Fruit fly (Drosophila melanogaster) whole organism, adult: ENCODE results near the gene Sarm.

Experiments
- CG11617 ChIP-seq: fragments of 200-800 bp; sonication (Bioruptor generic); optimal IDR thresholded peaks from 2 replicates; lab custom pipeline; 2017; ENCODE audit warnings: mild to moderate bottlenecking, missing biosample characterization, missing genetic modification reagents, missing genetic modification characterization
- CG12768 ChIP-seq: fragments of 200-800 bp; sonication (Bioruptor generic); optimal IDR thresholded peaks from 2 replicates; lab custom pipeline; 2017; ENCODE audit warnings: missing biosample characterization, missing genetic modification characterization, mild to moderate bottlenecking, moderate library complexity, missing genetic modification reagents
- CG14711 ChIP-seq: fragments of 200-800 bp; sonication (Bioruptor generic); optimal IDR thresholded peaks from 2 replicates; lab custom pipeline; 2018; ENCODE audit warnings: missing biosample characterization, mild to moderate bottlenecking, missing genetic modification characterization, moderate library complexity
- CG1620 ChIP-seq: fragments of 200-800 bp; sonication (Bioruptor generic); optimal IDR thresholded peaks from 2 replicates; lab custom pipeline; 2016; ENCODE audit warnings: missing biosample characterization, missing genetic modification characterization
- CG33017 ChIP-seq: fragments of 200-800 bp; sonication (Bioruptor generic); optimal IDR thresholded peaks from 2 replicates; lab custom pipeline; 2018; ENCODE audit warnings: missing biosample characterization, mild to moderate bottlenecking, missing genetic modification characterization, moderate library complexity
- CG5204 ChIP-seq: fragments of 200-800 bp; sonication (Bioruptor generic); optimal IDR thresholded peaks from 2 replicates; lab custom pipeline; 2016; ENCODE audit warnings: missing biosample characterization, missing genetic modification characterization
- CG7045 ChIP-seq: fragments of 200-800 bp; sonication (Bioruptor generic); optimal IDR thresholded peaks from 2 replicates; lab custom pipeline; 2017; ENCODE audit warnings: missing biosample characterization, mild to moderate bottlenecking, missing genetic modification characterization
- CG7101 ChIP-seq: fragments of 200-800 bp; sonication (Bioruptor generic); optimal IDR thresholded peaks from 2 replicates; lab custom pipeline; 2018; ENCODE audit warnings: missing biosample characterization, mild to moderate bottlenecking, missing genetic modification characterization, moderate library complexity
- Clk ChIP-seq: fragments of 200-800 bp; sonication (Bioruptor generic); optimal IDR thresholded peaks from 2 replicates; lab custom pipeline; 2017; ENCODE audit warnings: missing biosample characterization, missing genetic modification characterization
- Crg-1 ChIP-seq: fragments of 200-800 bp; sonication (Bioruptor generic); optimal IDR thresholded peaks from 2 replicates; lab custom pipeline; 2016; ENCODE audit warnings: missing biosample characterization, missing genetic modification characterization
- Hr96 ChIP-seq: fragments of 200-800 bp; sonication (Bioruptor generic); optimal IDR thresholded peaks from 2 replicates; lab custom pipeline; 2016; ENCODE audit warnings: missing biosample characterization, missing genetic modification characterization
- Mnt ChIP-seq: fragments of 200-800 bp; sonication (Bioruptor generic); optimal IDR thresholded peaks from 2 replicates; lab custom pipeline; 2016; ENCODE audit warnings: missing biosample characterization, mild to moderate bottlenecking, missing genetic modification characterization
- bab1 ChIP-seq: fragments of 200-800 bp; sonication (Bioruptor generic); optimal IDR thresholded peaks from 3 replicates; lab custom pipeline; 2019; ENCODE audit warnings: missing biosample characterization, mild to moderate bottlenecking, missing genetic modification characterization, moderate library complexity
- cic ChIP-seq: fragments of 200-800 bp; sonication (Bioruptor generic); optimal IDR thresholded peaks from 2 replicates; lab custom pipeline; 2017; ENCODE audit warnings: missing biosample characterization, mild to moderate bottlenecking, missing genetic modification characterization, moderate library complexity
- cnc ChIP-seq, 2 experiments: fragments of >200 bp; optimal IDR thresholded peaks; 2 replicates each; lab custom pipeline; 2017
- kay ChIP-seq: fragments of 200-800 bp; sonication (Bioruptor generic); peaks from one replicate; lab custom pipeline; 2016; ENCODE audit warnings: missing biosample characterization, missing genetic modification characterization, borderline replicate concordance
- ovo ChIP-seq: fragments of 200-800 bp; sonication (Bioruptor generic); optimal IDR thresholded peaks from 2 replicates; lab custom pipeline; 2016; ENCODE audit warnings: missing biosample characterization, missing genetic modification characterization
- pad ChIP-seq: fragments of 200-800 bp; sonication (Bioruptor generic); optimal IDR thresholded peaks from 3 replicates; lab custom pipeline; 2017; ENCODE audit warnings: missing biosample characterization, missing genetic modification characterization, mild to moderate bottlenecking, moderate library complexity, missing genetic modification reagents
- tj ChIP-seq: fragments of 200-800 bp; sonication (Bioruptor generic); optimal IDR thresholded peaks from 3 replicates; lab custom pipeline; 2017; ENCODE audit warnings: missing biosample characterization, mild to moderate bottlenecking, missing genetic modification characterization, moderate library complexity
- toe ChIP-seq: fragments of 200-800 bp; sonication (Bioruptor generic); optimal IDR thresholded peaks from 2 replicates; lab custom pipeline; 2016; ENCODE audit warnings: missing biosample characterization, missing genetic modification characterization

Gene Sarm

DNA sequence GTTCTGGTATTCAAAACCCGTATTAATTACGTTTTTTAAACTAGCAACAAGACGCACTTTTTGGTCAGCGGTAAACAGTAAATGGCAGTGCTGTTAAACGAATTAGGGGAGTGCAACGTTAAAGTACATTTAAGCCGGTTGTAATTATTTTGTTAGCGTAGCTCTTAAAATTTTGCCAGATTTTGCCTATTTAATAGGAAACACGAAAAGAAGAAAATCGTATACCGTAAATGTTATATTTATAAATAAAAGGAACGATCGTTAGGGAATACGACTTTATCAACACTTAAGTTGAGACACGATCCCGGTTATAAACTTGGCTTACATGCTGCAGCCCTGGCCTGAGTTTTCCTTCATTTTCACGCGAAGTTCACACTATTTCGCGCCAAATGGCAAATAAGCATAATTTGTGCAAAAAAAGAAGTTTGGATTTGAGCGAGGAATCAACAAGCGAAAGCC, 73.8 kb downstream of the Sarm start, which contains the start of the genes Setx and mus301:
Setx (minus strand) TSS at position 51 of the 459 bp plus-strand sequence.
mus301 (plus strand) TSS at position 361 of the 459 bp plus-strand sequence.
- TF ChIP-seq bab1 (peak; percentile 82), kay (no peak), CG11617 (GFP tag; lab: Kevin White, UChicago) (peak; percentile 83), ovo (GFP tag; lab: Kevin White, UChicago) (peak; percentile 90), CG12768 (peak; percentile 88), CG1620 (GFP tag; lab: Kevin White, UChicago) (peak; percentile 90), Clk (GFP tag; lab: Kevin White, UChicago) (peak; percentile 68), Crg-1 (GFP tag; lab: Kevin White, UChicago) (peak; percentile 91), pad (GFP tag; lab: Kevin White, UChicago) (peak; percentile 82), CG14711 (tag; lab: Kevin White, UChicago) (peak; percentile 74), toe (GFP tag; lab: Kevin White, UChicago) (peak; percentile 89), Mnt (GFP tag; lab: Kevin White, UChicago) (peak; percentile 76), CG7045 (GFP tag; lab: Kevin White, UChicago) (peak; percentile 81), tj (peak; percentile 72), cic (GFP tag; lab: Kevin White, UChicago) (peak; percentile 34), Hr96 (GFP tag; lab: Kevin White, UChicago) (peak; percentile 80), CG33017 (tag; lab: Kevin White, UChicago) (peak; percentile 58), CG5204 (GFP tag; lab: Kevin White, UChicago) (peak; percentile 89), cnc (optimal IDR thresholded peaks at IDR 0.05; lab: Kevin White, UChicago) (no peak), CG7101 (tag; lab: Kevin White, UChicago) (peak; percentile 84)

dm6 chr3L:8150284-8150683, 86.6 kb downstream of the Sarm start:
- TF ChIP-seq CG5204 (GFP tag; lab: Kevin White, UChicago) (no peak), CG11617 (GFP tag; lab: Kevin White, UChicago) (no peak), CG12768 (no peak), Hr96 (GFP tag; lab: Kevin White, UChicago) (no peak), CG7045 (GFP tag; lab: Kevin White, UChicago) (no peak), CG14711 (tag; lab: Kevin White, UChicago) (no peak), Crg-1 (GFP tag; lab: Kevin White, UChicago) (no peak), CG33017 (tag; lab: Kevin White, UChicago) (no peak), CG7101 (tag; lab: Kevin White, UChicago) (no peak)

DNA sequence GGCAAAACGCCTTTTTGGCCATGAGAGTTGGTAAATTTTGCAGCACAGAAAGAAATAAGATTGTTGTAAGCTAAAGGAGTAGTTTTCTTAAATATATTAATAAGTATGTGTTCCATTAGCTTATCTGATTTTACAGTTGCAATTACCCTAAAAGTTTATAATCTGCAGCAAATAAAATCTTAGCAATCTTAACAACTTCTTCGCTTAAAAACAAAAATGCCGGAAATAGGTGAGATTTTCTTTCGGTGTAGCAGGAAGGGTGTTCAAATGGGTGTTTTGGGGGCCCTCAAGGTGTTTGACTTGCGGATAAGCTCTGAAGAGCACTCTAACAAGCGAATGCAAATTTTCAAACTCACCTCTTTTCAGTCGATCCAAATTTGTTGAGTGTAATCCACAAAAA, 87.1 kb downstream of the Sarm start:
- no peak for TF ChIP-seq Crg-1 (GFP tag; lab: Kevin White, UChicago)
- TF ChIP-seq CG11617 (GFP tag; lab: Kevin White, UChicago): no peak
- no peak for TF ChIP-seq toe (GFP tag; lab: Kevin White, UChicago)
- TF ChIP-seq CG12768: no peak
- TF ChIP-seq CG14711 (tag; lab: Kevin White, UChicago): no peak
- no peak for TF ChIP-seq cic (GFP tag; lab: Kevin White, UChicago)
- TF ChIP-seq ovo (GFP tag; lab: Kevin White, UChicago): no peak
- no peak for TF ChIP-seq CG33017 (tag; lab: Kevin White, UChicago)
- TF ChIP-seq bab1: no peak
- no peak for TF ChIP-seq cnc (optimal IDR thresholded peaks at IDR 0.05; lab: Kevin White, UChicago)
- TF ChIP-seq tj: no peak
- no peak for TF ChIP-seq CG1620 (GFP tag; lab: Kevin White, UChicago)
- TF ChIP-seq CG5204 (GFP tag; lab: Kevin White, UChicago): no peak
- TF ChIP-seq pad (GFP tag; lab: Kevin White, UChicago): no peak

DNA sequence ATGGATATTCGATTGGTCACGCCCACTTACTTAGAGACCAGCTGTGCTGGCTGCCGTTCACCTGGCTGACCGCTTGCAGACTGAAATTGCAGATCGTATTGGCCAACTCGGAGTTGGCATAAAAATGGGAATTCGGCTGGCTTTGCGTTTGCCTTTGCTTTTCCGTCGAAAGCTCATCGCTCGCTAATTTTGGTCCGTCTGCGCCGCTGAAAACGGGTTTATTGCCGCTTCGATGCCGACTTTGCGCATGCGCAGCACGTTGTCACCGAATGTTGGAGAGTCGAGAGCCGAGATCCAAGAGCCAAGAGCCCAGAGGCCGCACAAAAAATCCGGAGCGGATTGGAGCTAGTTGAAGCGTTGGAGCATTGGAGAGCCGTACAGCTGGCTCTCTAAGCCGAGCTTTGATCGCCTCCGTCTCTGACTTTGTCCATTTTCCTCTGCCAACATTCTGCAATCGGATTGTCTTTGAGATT, 88.1 kb downstream of the Sarm start, which contains the start of gene CG13676:
CG13676 (minus strand) TSS at position 87 of the 473 bp plus-strand sequence.
- TF ChIP-seq CG1620 (GFP tag; lab: Kevin White, UChicago) (no peak), CG33017 (tag; lab: Kevin White, UChicago) (no peak), CG7101 (tag; lab: Kevin White, UChicago) (no peak), Clk (GFP tag; lab: Kevin White, UChicago) (no peak), kay (no peak), CG7045 (GFP tag; lab: Kevin White, UChicago) (no peak), CG11617 (GFP tag; lab: Kevin White, UChicago) (no peak)

DNA sequence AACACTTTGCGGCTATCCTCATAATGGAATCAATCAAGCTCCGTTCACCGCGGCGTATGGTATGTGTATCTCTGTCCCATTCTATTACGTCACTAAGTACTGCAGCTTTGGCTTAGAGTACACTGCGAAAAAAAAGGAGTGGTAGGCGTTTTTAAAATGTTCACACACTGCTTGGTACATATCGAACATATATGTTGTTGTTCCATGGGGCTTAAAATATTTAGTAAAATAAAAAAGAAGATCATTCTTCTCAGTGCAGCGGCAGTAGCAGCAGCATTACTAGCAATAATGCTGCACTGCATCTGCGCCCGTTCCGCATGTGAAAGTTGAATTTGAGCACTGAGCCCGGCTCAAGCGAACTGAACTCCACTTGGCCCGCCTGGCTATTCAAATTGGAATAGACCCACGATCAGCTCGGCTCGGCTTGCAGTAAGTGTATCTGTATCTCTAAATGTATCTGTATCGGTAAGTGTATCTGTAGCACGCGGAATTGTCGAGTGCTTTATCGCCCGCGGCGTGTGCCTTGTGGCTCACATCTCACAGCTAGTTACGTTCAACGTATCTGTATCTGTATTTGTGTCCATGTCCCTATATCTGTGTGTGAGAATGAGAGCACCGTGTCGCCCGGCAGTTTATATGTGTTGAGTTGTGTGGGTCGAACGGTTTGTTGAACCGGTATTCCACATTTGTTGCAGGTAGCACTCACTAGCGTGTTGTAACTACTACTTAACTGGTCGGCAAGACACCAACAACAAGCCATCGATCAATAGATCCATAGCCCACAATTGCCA, 89.7 kb downstream of the Sarm start:
- TF ChIP-seq CG7045 (GFP tag; lab: Kevin White, UChicago): peak; percentile 75
- TF ChIP-seq cnc (optimal IDR thresholded peaks at IDR 0.05; lab: Kevin White, UChicago): no peak
- peak; percentile 61 for TF ChIP-seq CG5204 (GFP tag; lab: Kevin White, UChicago)
- TF ChIP-seq toe (GFP tag; lab: Kevin White, UChicago): no peak
- TF ChIP-seq tj: peak; percentile 16
- TF ChIP-seq Hr96 (GFP tag; lab: Kevin White, UChicago): no peak
- peak; percentile 4 for TF ChIP-seq kay

DNA sequence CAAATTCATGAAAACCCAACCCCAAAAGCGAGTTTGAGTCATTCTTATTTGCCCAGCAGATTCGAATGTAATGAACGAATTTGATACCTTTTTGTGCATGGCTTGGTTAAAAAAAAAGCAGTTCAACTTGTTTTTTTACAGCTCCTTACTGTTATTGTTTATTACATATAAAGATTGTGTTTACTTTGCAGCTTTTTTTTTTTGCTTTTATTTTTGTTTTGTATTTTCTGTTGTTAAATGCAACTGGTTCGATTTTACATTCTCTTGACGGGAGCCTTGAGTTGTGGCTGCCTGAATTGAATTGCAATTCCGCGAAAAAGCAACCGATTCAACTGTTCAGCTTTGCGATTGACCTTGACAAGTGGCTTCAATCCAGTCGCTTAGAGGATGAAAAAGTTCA, 90.9 kb downstream of the Sarm start:
- TF ChIP-seq cic (GFP tag; lab: Kevin White, UChicago) (no peak), CG1620 (GFP tag; lab: Kevin White, UChicago) (no peak), tj (peak; percentile 76), CG5204 (GFP tag; lab: Kevin White, UChicago) (no peak), CG14711 (tag; lab: Kevin White, UChicago) (no peak), CG33017 (tag; lab: Kevin White, UChicago) (no peak)
